Fruit fly (Drosophila melanogaster) whole organism, prepupa: ENCODE measurements around the gene slow.

Experiments used
- Blimp-1 ChIP-seq: fragments of 200-800 bp; sonication (Bioruptor generic); optimal IDR thresholded peaks from 3 replicates; lab custom pipeline; 2017; ENCODE audit warnings: missing biosample characterization, missing genetic modification characterization, mild to moderate bottlenecking, moderate library complexity, missing genetic modification reagents
- CG1621 ChIP-seq: fragments of 200-800 bp; sonication (Bioruptor generic); optimal IDR thresholded peaks from 3 replicates; lab custom pipeline; 2018; ENCODE audit warnings: missing biosample characterization, mild to moderate bottlenecking, missing genetic modification characterization
- CG6854 ChIP-seq: fragments of 200-800 bp; sonication (Bioruptor generic); optimal IDR thresholded peaks from 2 replicates; lab custom pipeline; 2017; ENCODE audit warnings: missing biosample characterization, mild to moderate bottlenecking, missing genetic modification characterization
- CG7368 ChIP-seq: fragments of 200-800 bp; sonication (Bioruptor generic); optimal IDR thresholded peaks from 3 replicates; lab custom pipeline; 2016; ENCODE audit warnings: missing biosample characterization, missing genetic modification characterization
- CG9139 ChIP-seq: fragments of 200-800 bp; sonication (Bioruptor generic); optimal IDR thresholded peaks from 3 replicates; lab custom pipeline; 2017; ENCODE audit warnings: missing biosample characterization, mild to moderate bottlenecking, missing genetic modification characterization
- Eip75B ChIP-seq: fragments of 200-800 bp; sonication (Bioruptor generic); optimal IDR thresholded peaks from 3 replicates; lab custom pipeline; 2016; ENCODE audit warnings: missing biosample characterization, missing genetic modification characterization
- Hr4 ChIP-seq: fragments of 200-800 bp; sonication (Bioruptor generic); optimal IDR thresholded peaks from 3 replicates; lab custom pipeline; 2016; ENCODE audit warnings: missing biosample characterization, missing genetic modification characterization
- cyc ChIP-seq: fragments of 200-800 bp; sonication (Bioruptor generic); optimal IDR thresholded peaks from 3 replicates; lab custom pipeline; 2016; ENCODE audit warnings: missing biosample characterization, missing genetic modification characterization
- spab ChIP-seq: fragments of 200-800 bp; sonication (Bioruptor generic); optimal IDR thresholded peaks from 2 replicates; lab custom pipeline; 2017; ENCODE audit warnings: missing biosample characterization, mild to moderate bottlenecking, missing genetic modification characterization, missing genetic modification reagents
- vri ChIP-seq: fragments of 200-800 bp; sonication (Bioruptor generic); optimal IDR thresholded peaks from 3 replicates; lab custom pipeline; 2016; ENCODE audit warnings: missing biosample characterization, mild to moderate bottlenecking, missing genetic modification characterization

DNA sequence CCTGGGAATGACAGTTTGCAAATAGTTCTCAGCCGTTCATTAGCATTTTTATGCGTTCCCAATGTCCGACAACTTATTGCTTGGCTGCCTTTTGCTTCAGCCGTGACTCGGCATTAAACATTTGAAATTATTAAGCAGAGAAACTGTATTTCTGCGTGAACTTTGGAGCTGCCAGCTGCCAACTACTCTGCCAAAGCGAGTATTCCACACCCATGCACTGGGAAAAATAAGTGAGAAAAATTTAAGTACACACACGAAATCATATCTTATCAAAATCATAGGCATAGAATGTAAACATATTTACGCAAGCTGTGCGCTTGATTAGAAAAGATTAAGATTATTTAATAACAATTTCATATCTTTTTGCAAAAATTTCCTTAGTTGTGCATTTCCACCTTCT lies 28.7 kb downstream of the slow start:
- TF ChIP-seq CG6854 (GFP tag; lab: Kevin White, UChicago) = no peak
- TF ChIP-seq Hr4 (GFP tag; lab: Kevin White, UChicago) = peak; percentile 48
- TF ChIP-seq spab (GFP tag; lab: Kevin White, UChicago) = no peak
- TF ChIP-seq CG1621 (tag; lab: Kevin White, UChicago) = no peak
- TF ChIP-seq vri = no peak
- TF ChIP-seq cyc (GFP tag; lab: Kevin White, UChicago) = no peak
- no peak for TF ChIP-seq Eip75B (GFP tag; lab: Kevin White, UChicago)
- TF ChIP-seq CG9139 (GFP tag; lab: Kevin White, UChicago) = no peak
- no peak for TF ChIP-seq CG7368 (GFP tag; lab: Kevin White, UChicago)
- TF ChIP-seq Blimp-1 = no peak
